Fruit fly (Drosophila melanogaster) whole organism, wandering third instar larva: ENCODE measurements around the gene Wnk.

ENCODE experiments used
- Abd-B ChIP-seq: fragments of >200 bp; optimal IDR thresholded peaks from 2 replicates; lab custom pipeline; 2017; ENCODE audit warnings: missing biosample characterization, missing genetic modification characterization
- CG32264 ChIP-seq: fragments of 200-800 bp; sonication (Bioruptor generic); optimal IDR thresholded peaks from 2 replicates; lab custom pipeline; 2016; ENCODE audit warnings: missing biosample characterization, missing genetic modification characterization
- CG9705 ChIP-seq: fragments of 200-800 bp; sonication (Bioruptor generic); optimal IDR thresholded peaks from 2 replicates; lab custom pipeline; 2018; ENCODE audit warnings: missing biosample characterization, mild to moderate bottlenecking, missing genetic modification characterization
- CrebA ChIP-seq: fragments of 200-800 bp; sonication (Bioruptor generic); optimal IDR thresholded peaks from 2 replicates; lab custom pipeline; 2016; ENCODE audit warnings: missing biosample characterization, mild to moderate bottlenecking, missing genetic modification characterization, borderline replicate concordance
- Dfd ChIP-seq: fragments of >200 bp; optimal IDR thresholded peaks from 2 replicates; lab custom pipeline; 2017; ENCODE audit warnings: missing biosample characterization, missing genetic modification characterization
- Dif ChIP-seq: fragments of 200-275, 200-300 bp; sonication (Bioruptor generic); optimal IDR thresholded peaks from 2 replicates; lab custom pipeline; 2018; ENCODE audit warnings: missing biosample characterization, missing genetic modification characterization; ENCODE audit not compliant: partially characterized antibody
- GATAd ChIP-seq: sonication (Bioruptor generic); optimal IDR thresholded peaks from 2 replicates; lab custom pipeline; 2016; ENCODE audit warnings: missing biosample characterization, missing genetic modification characterization
- HLH106 ChIP-seq: fragments of 200-800 bp; optimal IDR thresholded peaks from 3 replicates; lab custom pipeline; 2019; ENCODE audit warnings: missing biosample characterization, mild to moderate bottlenecking, missing genetic modification characterization, moderate library complexity
- Hnf4 ChIP-seq: fragments of 200-800 bp; sonication (Bioruptor generic); optimal IDR thresholded peaks from 2 replicates; lab custom pipeline; 2016; ENCODE audit warnings: missing biosample characterization, mild to moderate bottlenecking, missing genetic modification characterization
- Hr78 ChIP-seq: fragments of >200 bp; optimal IDR thresholded peaks from 2 replicates; lab custom pipeline; 2017; ENCODE audit warnings: missing biosample characterization, missing genetic modification characterization
- Hr83 ChIP-seq: fragments of 200-300 bp; sonication (Bioruptor generic); optimal IDR thresholded peaks from 2 replicates; lab custom pipeline; 2016; ENCODE audit warnings: missing biosample characterization, mild to moderate bottlenecking, missing genetic modification characterization, moderate library complexity; ENCODE audit not compliant: poor library complexity, severe bottlenecking
- Jra ChIP-seq: sonication (Bioruptor generic); optimal IDR thresholded peaks from 2 replicates; lab custom pipeline; 2016; ENCODE audit warnings: missing biosample characterization, missing genetic modification characterization
- Mio ChIP-seq: sonication (Bioruptor generic); optimal IDR thresholded peaks from 2 replicates; lab custom pipeline; 2016; ENCODE audit warnings: missing biosample characterization, missing genetic modification characterization
- Myc ChIP-seq: fragments of >200 bp; optimal IDR thresholded peaks from 2 replicates; lab custom pipeline; 2017
- N ChIP-seq: fragments of >200 bp; optimal IDR thresholded peaks from 2 replicates; lab custom pipeline; 2018; ENCODE audit warnings: missing biosample characterization, missing external identifiers, missing genetic modification characterization
- OdsH ChIP-seq: fragments of 200-800 bp; sonication (Bioruptor generic); optimal IDR thresholded peaks from 2 replicates; lab custom pipeline; 2016; ENCODE audit warnings: missing biosample characterization, mild to moderate bottlenecking, missing genetic modification characterization
- Rel ChIP-seq, 2 experiments: fragments of 200-800 bp; sonication (Bioruptor generic) in 1 of 2; optimal IDR thresholded peaks; 2 replicates in 1 of 2; 3 replicates in 1 of 2; lab custom pipeline; 2016 to 2019; ENCODE audit warnings: mild to moderate bottlenecking in 2 of 2, missing biosample characterization in 2 of 2, missing genetic modification characterization in 2 of 2, moderate library complexity in 1 of 2
- Sp1 ChIP-seq: fragments of 200-800 bp; sonication (Bioruptor generic); optimal IDR thresholded peaks from 3 replicates; lab custom pipeline; 2019; ENCODE audit warnings: missing biosample characterization, mild to moderate bottlenecking, missing genetic modification characterization, moderate library complexity
- Vsx2 ChIP-seq: fragments of 200-300, 225-300 bp; sonication (Bioruptor generic); optimal IDR thresholded peaks from 2 replicates; lab custom pipeline; 2018; ENCODE audit warnings: missing biosample characterization, missing genetic modification characterization; ENCODE audit not compliant: partially characterized antibody
- br ChIP-seq: fragments of 200-800 bp; sonication (Bioruptor generic); optimal IDR thresholded peaks from 2 replicates; lab custom pipeline; 2016; ENCODE audit warnings: missing biosample characterization, missing genetic modification characterization
- brk ChIP-seq: fragments of 200-800 bp; sonication (Bioruptor generic); optimal IDR thresholded peaks from 2 replicates; lab custom pipeline; 2016; ENCODE audit warnings: missing biosample characterization, mild to moderate bottlenecking, missing genetic modification characterization
- dl ChIP-seq, 2 experiments: fragments of 175-275, 200-275 bp in 1 of 2; fragments of 200-275 bp in 1 of 2; sonication (Bioruptor generic); optimal IDR thresholded peaks; lab custom pipeline; 2018; ENCODE audit warnings: mild to moderate bottlenecking in 2 of 2, missing biosample characterization in 2 of 2, missing genetic modification characterization in 2 of 2, moderate library complexity in 2 of 2; ENCODE audit not compliant: partially characterized antibody in 2 of 2, insufficient read depth in 1 of 2
- dmrt93B ChIP-seq: fragments of 200-800 bp; sonication (Bioruptor generic); optimal IDR thresholded peaks from 2 replicates; lab custom pipeline; 2018; ENCODE audit warnings: missing biosample characterization, mild to moderate bottlenecking, missing genetic modification characterization
- dsf ChIP-seq: sonication (Bioruptor generic); optimal IDR thresholded peaks from 2 replicates; lab custom pipeline; 2016; ENCODE audit warnings: missing biosample characterization, missing genetic modification characterization, borderline replicate concordance
- ey ChIP-seq: fragments of 200-800 bp; sonication (Bioruptor generic); optimal IDR thresholded peaks from 2 replicates; lab custom pipeline; 2016; ENCODE audit warnings: missing biosample characterization, missing genetic modification characterization
- foxo ChIP-seq, 2 experiments: fragments of 200-800 bp; sonication (Bioruptor generic); optimal IDR thresholded peaks; 2 replicates in 1 of 2; 3 replicates in 1 of 2; lab custom pipeline; 2016 to 2017; ENCODE audit warnings: missing biosample characterization in 2 of 2, missing genetic modification characterization in 2 of 2
- fru ChIP-seq: fragments of 200-800 bp; sonication (Bioruptor generic); optimal IDR thresholded peaks from 3 replicates; lab custom pipeline; 2016; ENCODE audit warnings: missing biosample characterization, mild to moderate bottlenecking, missing genetic modification characterization
- h ChIP-seq: fragments of 200-800 bp; sonication (Bioruptor generic); optimal IDR thresholded peaks from 3 replicates; lab custom pipeline; 2016; ENCODE audit warnings: missing biosample characterization, mild to moderate bottlenecking, missing genetic modification characterization
- jim ChIP-seq: fragments of 175-275, 200-325 bp; sonication (Bioruptor generic); optimal IDR thresholded peaks from 2 replicates; lab custom pipeline; 2016; ENCODE audit warnings: missing biosample characterization, mild to moderate bottlenecking, missing genetic modification characterization
- lola ChIP-seq: fragments of >200 bp; optimal IDR thresholded peaks from 2 replicates; lab custom pipeline; 2017; ENCODE audit warnings: missing biosample characterization, missing genetic modification characterization
- pan ChIP-seq: fragments of >200 bp; optimal IDR thresholded peaks from 2 replicates; lab custom pipeline; 2017
- psq ChIP-seq: fragments of 200-800 bp; sonication (Bioruptor generic); optimal IDR thresholded peaks from 3 replicates; lab custom pipeline; 2017; ENCODE audit warnings: missing biosample characterization, mild to moderate bottlenecking, missing genetic modification characterization, moderate library complexity
- rgr ChIP-seq: fragments of 200-800 bp; sonication (Bioruptor generic); optimal IDR thresholded peaks from 3 replicates; lab custom pipeline; 2016; ENCODE audit warnings: missing biosample characterization, mild to moderate bottlenecking, missing genetic modification characterization
- sage ChIP-seq: fragments of 200-800 bp; sonication (Bioruptor generic); optimal IDR thresholded peaks from 2 replicates; lab custom pipeline; 2016; ENCODE audit warnings: missing biosample characterization, mild to moderate bottlenecking, missing genetic modification characterization
- sv ChIP-seq: fragments of 200-800 bp; sonication (Bioruptor generic); optimal IDR thresholded peaks from 3 replicates; lab custom pipeline; 2016; ENCODE audit warnings: missing biosample characterization, missing genetic modification characterization
- tai ChIP-seq: sonication (Bioruptor generic); optimal IDR thresholded peaks from 2 replicates; lab custom pipeline; 2016; ENCODE audit warnings: missing biosample characterization, missing genetic modification characterization
- usp ChIP-seq: fragments of >200 bp; optimal IDR thresholded peaks from 2 replicates; lab custom pipeline; 2017; ENCODE audit warnings: missing biosample characterization, missing genetic modification characterization
- woc ChIP-seq: sonication (Bioruptor generic); optimal IDR thresholded peaks from 2 replicates; lab custom pipeline; 2016; ENCODE audit warnings: missing biosample characterization, mild to moderate bottlenecking, missing genetic modification characterization

The Wnk gene

DNA sequence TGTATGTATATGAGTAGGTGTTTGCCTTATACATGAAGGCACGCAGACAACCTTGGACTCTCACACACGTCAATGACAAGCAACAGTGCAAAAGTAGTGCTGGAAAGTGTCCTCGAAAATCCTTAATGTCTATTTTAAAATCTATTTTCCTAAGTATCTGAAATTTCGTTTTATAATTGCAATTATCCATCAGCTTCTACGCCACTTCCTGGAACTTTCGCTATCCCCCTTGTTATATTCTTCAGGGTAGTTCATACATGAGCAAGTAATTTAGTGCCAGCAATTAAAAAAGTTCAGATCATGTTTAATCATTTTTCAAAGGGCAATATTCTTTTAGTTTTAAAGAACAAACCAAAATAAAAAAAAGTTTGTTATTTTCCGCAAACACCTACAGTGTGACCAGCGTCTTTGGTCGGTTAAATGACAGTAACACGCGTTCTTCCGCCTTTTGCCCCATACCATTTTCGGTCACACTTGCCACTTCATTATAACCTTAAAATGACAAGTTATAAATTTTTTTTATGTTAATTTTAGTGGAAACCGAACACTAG, 37.9 kb downstream of the Wnk start:
- TF ChIP-seq Hr78 (GFP tag; lab: Kevin White, UChicago) (peak; percentile 11), Dif (GFP tag; lab: Kevin White, UChicago) (no peak), dl (GFP tag; optimal IDR thresholded peaks at IDR 0.05; lab: Kevin White, UChicago; ENCODE audit: insufficient read depth in 1 of 2, partially characterized antibody in 2 of 2) (no peak), CG32264 (no peak), Sp1 (peak; percentile 48), jim (GFP tag; lab: Kevin White, UChicago) (no peak), h (GFP tag; lab: Kevin White, UChicago) (peak; percentile 63), pan (no peak), Hr83 (GFP tag; lab: Kevin White, UChicago) (no peak), lola (GFP tag; lab: Kevin White, UChicago) (no peak), sv (GFP tag; lab: Kevin White, UChicago) (peak; percentile 7), N (GFP tag; lab: Kevin White, UChicago) (no peak), dsf (no peak), tai (no peak), GATAd (GFP tag; lab: Kevin White, UChicago) (no peak), CrebA (no peak), Abd-B (GFP tag; lab: Kevin White, UChicago) (no peak), rgr (GFP tag; lab: Kevin White, UChicago) (peak; percentile 45), usp (no peak), woc (GFP tag; lab: Kevin White, UChicago) (peak; percentile 53), Myc (lab: Kevin White, UChicago) (no peak), CG9705 (GFP tag; lab: Kevin White, UChicago) (no peak), HLH106 (tag; lab: Kevin White, UChicago) (peak; percentile 28), dmrt93B (GFP tag; lab: Kevin White, UChicago) (no peak), sage (GFP tag; lab: Kevin White, UChicago) (no peak), Dfd (GFP tag; lab: Kevin White, UChicago) (no peak), Rel (GFP tag; optimal IDR thresholded peaks at IDR 0.05; lab: Kevin White, UChicago) (no peak), Rel (tag; optimal IDR thresholded peaks at IDR 0.05; lab: Kevin White, UChicago) (no peak), fru (GFP tag; lab: Kevin White, UChicago) (peak; percentile 71), psq (GFP tag; lab: Kevin White, UChicago) (peak; percentile 24), brk (GFP tag; lab: Kevin White, UChicago) (peak; percentile 28), Jra (no peak), Vsx2 (GFP tag; lab: Kevin White, UChicago) (no peak), Mio (GFP tag; lab: Kevin White, UChicago) (no peak), foxo (GFP tag; optimal IDR thresholded peaks at IDR 0.05; lab: Kevin White, UChicago) (peak in 1 of 2 experiments; percentile 61), OdsH (GFP tag; lab: Kevin White, UChicago) (peak; percentile 51), Hnf4 (GFP tag; lab: Kevin White, UChicago) (peak; percentile 59), br (peak; percentile 52), ey (GFP tag; lab: Kevin White, UChicago) (peak; percentile 56)

DNA sequence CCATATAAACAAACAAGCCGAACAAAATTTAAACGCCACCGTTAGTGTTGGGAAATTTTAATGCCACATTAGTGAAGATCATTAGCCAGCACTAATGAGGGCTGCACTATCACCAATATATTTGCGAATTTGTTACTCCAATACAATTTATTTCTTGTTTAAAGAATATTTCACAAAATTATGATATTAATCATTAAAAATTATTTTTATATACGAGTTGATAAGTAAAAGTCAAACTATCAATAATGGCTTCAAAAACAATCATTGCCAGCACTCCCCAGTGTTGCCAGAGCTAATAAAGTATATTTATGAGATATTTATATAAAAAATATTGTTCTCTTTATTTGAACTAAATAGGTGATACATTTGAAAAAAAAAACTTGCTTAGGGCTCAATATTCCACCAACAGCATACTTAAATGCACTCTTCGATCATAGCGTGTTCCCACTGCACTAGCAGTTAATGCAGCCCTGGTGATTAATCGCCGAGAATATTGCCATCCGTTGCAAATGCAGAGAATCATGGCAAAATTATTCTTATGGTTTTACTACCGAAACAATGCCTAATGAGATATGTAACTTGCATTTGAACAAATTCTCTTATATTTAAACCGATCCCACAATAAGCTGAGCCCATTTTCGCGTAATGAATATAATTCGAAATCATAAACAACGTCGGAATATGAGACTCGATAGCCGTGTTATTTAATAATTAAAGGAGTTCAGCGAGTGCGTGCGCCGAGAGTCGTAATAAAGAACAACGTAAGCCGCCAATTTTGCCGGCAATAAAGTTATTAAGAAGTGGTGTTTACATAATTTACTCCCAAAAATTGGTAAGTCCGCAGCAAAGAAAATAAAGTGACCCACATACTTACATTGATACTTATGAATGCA, 38.7 kb downstream of the Wnk start, which contains the start of the genes SAK and Cdk12:
SAK (minus strand) TSS at position 65 of the 893 bp plus-strand sequence.
Cdk12 (plus strand) TSS at position 484 of the 893 bp plus-strand sequence.
- TF ChIP-seq Myc (lab: Kevin White, UChicago) = peak; percentile 18
- TF ChIP-seq CG9705 (GFP tag; lab: Kevin White, UChicago) = peak; percentile 71
- TF ChIP-seq pan = no peak
- no peak for TF ChIP-seq tai
- TF ChIP-seq sage (GFP tag; lab: Kevin White, UChicago) = peak; percentile 55
- no peak for TF ChIP-seq Dfd (GFP tag; lab: Kevin White, UChicago)
- TF ChIP-seq brk (GFP tag; lab: Kevin White, UChicago) = peak; percentile 57
- TF ChIP-seq sv (GFP tag; lab: Kevin White, UChicago) = peak; percentile 79
- peak; percentile 34 for TF ChIP-seq dsf
- TF ChIP-seq fru (GFP tag; lab: Kevin White, UChicago) = peak; percentile 79
- TF ChIP-seq Vsx2 (GFP tag; lab: Kevin White, UChicago) = no peak
- no peak for TF ChIP-seq jim (GFP tag; lab: Kevin White, UChicago)
- peak; percentile 64 for TF ChIP-seq Hr78 (GFP tag; lab: Kevin White, UChicago)
- TF ChIP-seq Dif (GFP tag; lab: Kevin White, UChicago) = no peak
- peak; percentile 82 for TF ChIP-seq Hr83 (GFP tag; lab: Kevin White, UChicago)
- peak; percentile 87 for TF ChIP-seq Sp1
- TF ChIP-seq Mio (GFP tag; lab: Kevin White, UChicago) = no peak
- TF ChIP-seq HLH106 (tag; lab: Kevin White, UChicago) = peak; percentile 90
- peak; percentile 50 for TF ChIP-seq GATAd (GFP tag; lab: Kevin White, UChicago)
- peak; percentile 56 for TF ChIP-seq br
- peak; percentile 80 for TF ChIP-seq dmrt93B (GFP tag; lab: Kevin White, UChicago)
- no peak for TF ChIP-seq dl (GFP tag; optimal IDR thresholded peaks at IDR 0.05; lab: Kevin White, UChicago; ENCODE audit: insufficient read depth in 1 of 2, partially characterized antibody in 2 of 2)
- peak; percentile 62 for TF ChIP-seq Jra
- peak; percentile 42 for TF ChIP-seq Rel (GFP tag; optimal IDR thresholded peaks at IDR 0.05; lab: Kevin White, UChicago)
- peak; percentile 48 for TF ChIP-seq Rel (tag; optimal IDR thresholded peaks at IDR 0.05; lab: Kevin White, UChicago)
- peak; percentile 58 for TF ChIP-seq ey (GFP tag; lab: Kevin White, UChicago)
- peak; percentile 71 for TF ChIP-seq Hnf4 (GFP tag; lab: Kevin White, UChicago)
- no peak for TF ChIP-seq lola (GFP tag; lab: Kevin White, UChicago)
- peak; percentile 69 for TF ChIP-seq N (GFP tag; lab: Kevin White, UChicago)
- TF ChIP-seq h (GFP tag; lab: Kevin White, UChicago) = peak; percentile 70
- no peak for TF ChIP-seq Abd-B (GFP tag; lab: Kevin White, UChicago)
- TF ChIP-seq CrebA = no peak
- TF ChIP-seq usp = no peak
- TF ChIP-seq OdsH (GFP tag; lab: Kevin White, UChicago) = peak; percentile 77
- TF ChIP-seq rgr (GFP tag; lab: Kevin White, UChicago) = peak; percentile 85
- TF ChIP-seq foxo (GFP tag; optimal IDR thresholded peaks at IDR 0.05; lab: Kevin White, UChicago) = peak in 1 of 2 experiments; percentile 89
- no peak for TF ChIP-seq CG32264
